Worm (Caenorhabditis elegans): ENCODE results near the gene acp-1.

ce11 chrX:3430020-3430419, 44.8 kb upstream of the acp-1 start, which contains the start of gene ZK813.4:
- TF ChIP-seq pag-3 (tag; optimal IDR thresholded peaks at IDR 0.05; ENCODE audit: borderline replicate concordance) (no peak), ceh-34 (tag; optimal IDR thresholded peaks at IDR 0.05) (no peak), zip-5 (tag; optimal IDR thresholded peaks at IDR 0.05) (no peak), pha-4 (tag; optimal IDR thresholded peaks at IDR 0.05) (no peak), lin-11 (tag; optimal IDR thresholded peaks at IDR 0.05) (no peak), unc-86 (tag; optimal IDR thresholded peaks at IDR 0.05) (no peak), nhr-11 (tag; optimal IDR thresholded peaks at IDR 0.05) (no peak), npax-4 (tag; optimal IDR thresholded peaks at IDR 0.05) (no peak), hlh-8 (tag; optimal IDR thresholded peaks at IDR 0.05) (no peak), ceh-18 (tag; optimal IDR thresholded peaks at IDR 0.05) (no peak)

Data from whole organism, late embryonic.